Fruit fly (Drosophila melanogaster) whole organism, larva: ENCODE results near the gene Mp.

Experiments used
- noc ChIP-seq: fragments of 200-800 bp; sonication (Bioruptor generic); optimal IDR thresholded peaks from 3 replicates; lab custom pipeline; 2019; ENCODE audit warnings: missing biosample characterization, mild to moderate bottlenecking, missing genetic modification characterization, moderate library complexity

The Mp gene

DNA sequence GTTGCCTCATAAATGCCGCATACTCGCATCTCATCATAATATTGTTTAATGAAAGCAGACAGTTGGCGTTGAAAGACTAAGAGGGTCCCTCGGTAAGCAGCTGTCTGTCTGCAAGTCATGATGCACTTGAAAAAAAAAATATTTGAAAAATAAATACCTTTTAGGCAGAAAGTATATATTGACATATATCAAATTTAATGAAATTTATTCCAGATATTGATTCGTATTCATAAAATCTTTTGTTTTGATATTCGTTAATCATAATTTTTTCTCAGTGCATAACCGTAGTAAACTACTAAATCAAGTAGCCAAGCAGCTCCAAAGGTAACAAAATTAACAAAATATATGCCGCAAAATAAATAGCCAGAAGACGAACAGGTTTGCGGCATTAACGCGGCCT lies 3.2 kb downstream of the Mp start:
- no peak for TF ChIP-seq noc (tag; lab: Kevin White, UChicago)

DNA sequence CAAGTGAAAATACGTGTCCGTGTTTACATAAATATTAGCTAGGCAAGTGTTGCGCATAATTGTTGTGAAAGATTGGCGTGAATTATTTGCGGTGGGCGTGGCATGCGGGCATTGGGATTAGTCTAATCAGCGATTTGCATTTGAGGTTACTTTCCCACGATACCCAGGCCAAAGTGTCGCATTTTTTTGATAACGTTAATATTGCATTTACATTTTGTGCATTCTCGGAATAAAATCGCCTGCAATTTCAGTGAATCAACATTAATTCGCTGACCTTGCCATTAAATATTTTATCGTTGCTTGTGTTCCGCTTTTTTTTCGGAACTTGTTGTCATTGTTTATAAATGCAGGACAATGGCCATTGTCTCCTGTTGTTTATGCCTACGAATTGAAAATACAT lies 3.7 kb downstream of the Mp start:
- TF ChIP-seq noc (tag; lab: Kevin White, UChicago): no peak

- no peak for TF ChIP-seq noc (tag; lab: Kevin White, UChicago)
Observed at dm6 chr3L:7003132-7003531, 4.5 kb downstream of the Mp start.

DNA sequence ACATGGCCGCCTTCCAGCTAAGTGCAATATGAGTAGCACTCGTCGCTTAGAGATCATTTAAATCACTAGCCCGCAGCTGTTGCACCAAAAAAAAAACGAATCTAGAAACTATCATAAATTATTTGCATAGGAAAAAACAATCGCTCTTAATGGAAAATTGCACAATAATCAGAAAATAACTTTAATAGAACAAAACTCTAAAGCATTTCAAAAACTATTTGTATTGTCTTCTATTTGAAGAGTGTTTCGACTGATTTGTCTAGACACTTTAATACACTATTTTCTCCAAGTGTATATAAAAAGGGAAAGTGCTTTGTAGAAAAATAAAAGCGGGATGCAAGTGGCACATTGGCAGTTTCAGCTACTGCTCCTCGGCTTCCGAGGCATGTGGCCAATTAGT lies 7.8 kb downstream of the Mp start:
- TF ChIP-seq noc (tag; lab: Kevin White, UChicago): no peak

- peak; percentile 27 for TF ChIP-seq noc (tag; lab: Kevin White, UChicago)
Observed at dm6 chr3L:7008351-7008750, 9.7 kb downstream of the Mp start.

- no peak for TF ChIP-seq noc (tag; lab: Kevin White, UChicago)
Observed at dm6 chr3L:7009411-7009810, 10.8 kb downstream of the Mp start.

DNA sequence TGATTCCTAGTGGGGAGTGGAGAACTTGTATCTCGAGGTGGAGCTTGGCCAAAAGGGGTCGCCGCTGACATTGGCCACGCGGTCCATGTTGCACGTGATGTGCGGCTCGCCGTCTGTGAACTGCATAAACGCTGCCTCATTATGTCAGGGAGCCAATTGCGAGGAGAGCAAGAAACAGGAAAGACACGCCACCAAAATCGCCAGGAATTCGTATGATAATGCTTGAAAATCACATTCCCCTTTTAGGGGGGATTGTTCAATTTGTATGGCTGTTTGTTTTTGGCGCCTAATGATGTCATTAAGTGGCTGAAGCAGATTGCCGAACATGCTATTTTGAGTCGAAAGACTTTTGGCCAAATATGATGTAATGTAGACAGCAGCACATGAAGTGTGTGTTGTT lies 11.2 kb downstream of the Mp start:
- no peak for TF ChIP-seq noc (tag; lab: Kevin White, UChicago)

- no peak for TF ChIP-seq noc (tag; lab: Kevin White, UChicago)
Observed at dm6 chr3L:7012271-7012670, 13.6 kb downstream of the Mp start.

DNA sequence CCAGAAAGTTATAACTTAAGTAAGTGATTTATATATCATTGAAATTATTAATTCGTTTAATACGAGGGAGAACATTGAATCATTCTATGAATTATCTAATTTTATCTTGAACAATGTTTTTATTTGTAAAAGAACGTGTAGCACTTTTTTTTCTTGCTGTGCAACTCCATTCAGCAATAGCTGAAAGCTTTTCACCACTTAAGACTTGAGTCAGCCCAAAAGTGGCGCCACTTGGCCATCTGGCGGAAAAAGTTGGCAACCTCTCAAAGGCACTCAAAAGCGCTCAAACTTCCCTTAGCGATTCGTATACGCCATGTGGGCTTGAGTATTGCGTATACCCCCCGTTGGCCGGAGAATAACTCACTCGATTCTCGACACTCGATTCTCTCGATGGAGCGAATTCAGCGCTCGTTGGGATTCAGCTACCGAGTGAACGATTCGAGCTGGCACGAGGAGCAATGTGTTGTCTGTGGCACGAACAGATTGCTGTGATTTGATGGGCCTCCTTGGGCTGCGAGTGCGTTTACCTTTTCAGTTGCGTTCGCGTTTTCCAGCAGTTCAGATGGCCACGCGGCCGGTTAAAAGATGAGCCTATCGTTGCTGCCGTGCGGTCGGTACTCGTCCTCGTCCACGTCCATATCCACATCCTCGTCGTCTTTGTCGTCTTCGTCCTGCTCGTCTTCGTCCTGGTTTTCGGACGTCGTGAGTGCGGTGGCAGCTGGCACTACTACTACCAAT lies 15.1 kb downstream of the Mp start:
- TF ChIP-seq noc (tag; lab: Kevin White, UChicago): no peak

DNA sequence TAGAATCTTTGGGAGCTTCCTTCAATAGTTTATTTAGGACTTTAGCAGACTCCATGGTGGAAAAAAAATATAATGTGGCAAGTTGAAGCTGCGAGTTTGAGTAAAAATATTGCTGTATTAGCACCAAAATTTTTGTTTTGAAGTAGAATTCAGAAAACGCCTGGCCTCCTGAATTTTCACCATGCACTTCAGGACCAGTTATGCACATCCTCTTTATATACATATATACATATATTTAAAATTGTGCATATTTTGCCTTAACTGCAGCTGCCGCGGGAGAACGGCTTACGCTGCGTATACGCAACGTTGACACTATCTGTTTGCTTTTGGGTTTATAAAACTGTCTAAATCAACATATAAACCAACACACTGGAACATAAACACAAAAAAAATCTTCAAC lies 28.1 kb downstream of the Mp start, which contains the start of gene CG17744:
Gene CG17744, minus strand, starts transcription at position 101 of the 400 bp plus-strand sequence.
- TF ChIP-seq noc (tag; lab: Kevin White, UChicago): no peak

dm6 chr3L:7035037-7035436 lies 36.4 kb downstream of the Mp start:
- no peak for TF ChIP-seq noc (tag; lab: Kevin White, UChicago)

- no peak for TF ChIP-seq noc (tag; lab: Kevin White, UChicago)
Observed at dm6 chr3L:7037843-7038242, 39.2 kb downstream of the Mp start.

DNA sequence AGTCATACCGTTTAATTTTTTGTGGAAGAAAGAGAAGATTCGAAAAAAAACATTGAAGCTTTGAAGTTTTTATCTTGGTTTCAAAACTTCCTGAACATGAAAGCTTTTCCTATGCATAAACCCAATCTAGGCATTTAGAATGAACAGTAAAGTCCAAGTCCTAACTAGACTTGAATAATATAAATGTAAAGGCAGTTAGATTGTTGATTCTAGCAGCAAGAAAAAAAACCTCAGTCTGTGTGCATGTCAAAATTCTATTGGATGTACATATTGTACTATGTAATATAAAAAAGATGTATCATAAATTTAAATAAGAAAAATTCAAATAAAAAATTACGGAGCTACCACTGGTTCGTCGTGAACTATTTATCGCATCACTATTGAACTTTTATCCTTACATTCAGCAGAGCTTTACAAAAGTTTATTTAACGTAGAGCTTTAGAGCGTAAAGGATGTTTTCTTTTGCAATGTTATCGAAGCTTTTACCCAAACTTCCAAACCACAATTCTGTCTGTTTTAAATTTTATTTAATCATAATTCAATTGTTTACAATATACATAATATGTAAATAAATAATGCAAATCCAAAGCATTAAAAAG lies 59.9 kb downstream of the Mp start:
- no peak for TF ChIP-seq noc (tag; lab: Kevin White, UChicago)

DNA sequence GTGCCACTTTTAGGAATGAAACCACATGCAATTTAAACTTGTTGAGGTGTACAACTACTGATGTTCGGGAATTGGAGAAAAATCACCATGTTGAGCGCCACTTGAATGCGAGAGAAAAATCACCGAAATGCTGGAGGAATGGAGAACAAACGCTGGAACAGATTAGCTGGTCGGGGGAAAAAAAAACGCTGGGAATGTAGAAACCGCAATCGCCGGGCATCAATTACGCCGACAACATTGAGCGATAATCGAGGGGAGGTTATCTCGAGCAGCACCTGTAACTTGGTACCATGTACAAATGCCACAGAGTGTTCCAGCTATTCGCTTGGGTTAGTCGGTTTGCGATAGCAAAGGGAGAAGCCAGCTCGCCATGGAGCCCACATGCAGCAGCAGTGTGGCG lies 67.4 kb downstream of the Mp start, which contains the start of gene CG14823:
Gene CG14823, plus strand, starts transcription at position 301 of the 400 bp plus-strand sequence.
- no peak for TF ChIP-seq noc (tag; lab: Kevin White, UChicago)

dm6 chr3L:7069099-7069498 lies 70.5 kb downstream of the Mp start, which contains the start of gene CG32391:
Gene CG32391, minus strand, starts transcription at chr3L:7069199.
- no peak for TF ChIP-seq noc (tag; lab: Kevin White, UChicago)

dm6 chr3L:7075147-7075546 lies 76.5 kb downstream of the Mp start, which contains the start of gene CG34030:
Gene CG34030, minus strand, starts transcription at chr3L:7075247.
- no peak for TF ChIP-seq noc (tag; lab: Kevin White, UChicago)

- no peak for TF ChIP-seq noc (tag; lab: Kevin White, UChicago)
Observed at dm6 chr3L:7077258-7077657, 78.6 kb downstream of the Mp start, which contains the start of gene CG8641. Gene CG8641, minus strand, starts transcription at chr3L:7077462.
